Fruit fly (Drosophila melanogaster) whole organism, embryonic: ENCODE data around the gene Sc2.

ENCODE experiments used
- Abd-B ChIP-seq: fragments of 200-800 bp; sonication (Bioruptor generic); optimal IDR thresholded peaks from 2 replicates; lab custom pipeline; 2018; ENCODE audit warnings: missing biosample characterization, mild to moderate bottlenecking, missing genetic modification characterization, moderate library complexity
- CG11723 ChIP-seq: fragments of 200-800 bp; sonication (Bioruptor generic); optimal IDR thresholded peaks from 2 replicates; lab custom pipeline; 2017; ENCODE audit warnings: missing biosample characterization, mild to moderate bottlenecking, missing genetic modification characterization
- CG1233 ChIP-seq: fragments of 200-800 bp; sonication (Bioruptor generic); optimal IDR thresholded peaks from 4 replicates; lab custom pipeline; 2018; ENCODE audit warnings: missing biosample characterization, mild to moderate bottlenecking, missing genetic modification characterization
- CG14710 ChIP-seq: fragments of 200-800 bp; sonication (Bioruptor generic); optimal IDR thresholded peaks from 3 replicates; lab custom pipeline; 2019; ENCODE audit warnings: missing biosample characterization, mild to moderate bottlenecking, missing genetic modification characterization, moderate library complexity
- CG1529 ChIP-seq: fragments of 200-800 bp; sonication (Bioruptor generic); optimal IDR thresholded peaks from 3 replicates; lab custom pipeline; 2018; ENCODE audit warnings: missing biosample characterization, missing genetic modification characterization
- CG15514 ChIP-seq: fragments of 200-800 bp; sonication (Bioruptor generic); optimal IDR thresholded peaks from 3 replicates; lab custom pipeline; 2017; ENCODE audit warnings: missing biosample characterization, missing genetic modification characterization, mild to moderate bottlenecking, moderate library complexity, missing genetic modification reagents
- CG16815 ChIP-seq: fragments of 200-800 bp; sonication (Bioruptor generic); optimal IDR thresholded peaks from 3 replicates; lab custom pipeline; 2017; ENCODE audit warnings: missing biosample characterization, mild to moderate bottlenecking, missing genetic modification characterization
- CG17802 ChIP-seq: fragments of 200-800 bp; sonication (Bioruptor generic); optimal IDR thresholded peaks from 2 replicates; lab custom pipeline; 2018; ENCODE audit warnings: missing biosample characterization, mild to moderate bottlenecking, missing genetic modification characterization, moderate library complexity
- CG2889 ChIP-seq: fragments of 200-800 bp; sonication (Bioruptor generic); IDR thresholded peaks from 3 replicates; pipeline ENCODE4 v1.3.6; 2022; ENCODE audit warnings: missing biosample characterization, missing genetic modification characterization
- CG3163 ChIP-seq: fragments of 200-800 bp; sonication (Bioruptor generic); optimal IDR thresholded peaks from 3 replicates; lab custom pipeline; 2016; ENCODE audit warnings: missing biosample characterization, missing genetic modification characterization
- CG32772 ChIP-seq: fragments of 200-800 bp; sonication (Bioruptor generic); IDR thresholded peaks from 2 replicates; pipeline ENCODE4 v1.3.6; 2022; ENCODE audit warnings: missing biosample characterization, missing genetic modification characterization
- CG4424 ChIP-seq: fragments of 200-800 bp; sonication (Bioruptor generic); optimal IDR thresholded peaks from 3 replicates; lab custom pipeline; 2016; ENCODE audit warnings: missing biosample characterization, missing genetic modification characterization
- CG5953 ChIP-seq: fragments of 200-800 bp; sonication (Bioruptor generic); IDR thresholded peaks from 2 replicates; pipeline ENCODE4 v1.3.6; 2022; ENCODE audit warnings: missing biosample characterization, missing genetic modification characterization
- CG6683 ChIP-seq: fragments of 200-800 bp; sonication (Bioruptor generic); optimal IDR thresholded peaks from 2 replicates; lab custom pipeline; 2017; ENCODE audit warnings: missing biosample characterization, mild to moderate bottlenecking, missing genetic modification characterization, missing genetic modification reagents
- CG7372 ChIP-seq: fragments of 200-800 bp; sonication (Bioruptor generic); IDR thresholded peaks from 2 replicates; pipeline ENCODE4 v1.3.6; 2022; ENCODE audit warnings: missing biosample characterization, missing genetic modification characterization
- CG9727 ChIP-seq: fragments of 200-800 bp; sonication (Bioruptor generic); optimal IDR thresholded peaks from 3 replicates; lab custom pipeline; 2017; ENCODE audit warnings: missing biosample characterization, mild to moderate bottlenecking, missing genetic modification characterization
- CkIIα-i1 ChIP-seq: fragments of 200-800 bp; sonication (Bioruptor generic); IDR thresholded peaks from 2 replicates; pipeline ENCODE4 v1.3.6; 2022; ENCODE audit warnings: missing biosample characterization, missing genetic modification characterization
- D19B ChIP-seq: fragments of 200-800 bp; sonication (Bioruptor generic); optimal IDR thresholded peaks from 2 replicates; lab custom pipeline; 2017; ENCODE audit warnings: missing biosample characterization, mild to moderate bottlenecking, missing genetic modification characterization
- Drgx ChIP-seq: fragments of 200-800 bp; sonication (Bioruptor generic); IDR thresholded peaks from 2 replicates; pipeline ENCODE4 v1.3.6; 2022; ENCODE audit warnings: missing biosample characterization, missing genetic modification characterization
- E2f2 ChIP-seq: fragments of 200-800 bp; sonication (Bioruptor generic); IDR thresholded peaks from 2 replicates; pipeline ENCODE4 v1.3.6; 2022; ENCODE audit warnings: missing biosample characterization, missing genetic modification characterization
- Hmx ChIP-seq: fragments of 200-800 bp; sonication (Bioruptor generic); optimal IDR thresholded peaks from 2 replicates; lab custom pipeline; 2016; ENCODE audit warnings: missing biosample characterization, missing genetic modification characterization
- Hr39 ChIP-seq: fragments of >200 bp; optimal IDR thresholded peaks from 2 replicates; lab custom pipeline; 2017
- Med ChIP-seq: fragments of 200-800 bp; sonication (Bioruptor generic); peaks from one replicate; lab custom pipeline; 2016; ENCODE audit warnings: missing biosample characterization, missing genetic modification characterization, mild to moderate bottlenecking, inconsistent platforms, moderate library complexity
- Nf-YB ChIP-seq: fragments of 200-800 bp; sonication (Bioruptor generic); optimal IDR thresholded peaks from 3 replicates; lab custom pipeline; 2019; ENCODE audit warnings: missing biosample characterization, mild to moderate bottlenecking, missing genetic modification characterization, moderate library complexity
- Oaz ChIP-seq: fragments of 200-800 bp; sonication (Bioruptor generic); IDR thresholded peaks from 2 replicates; pipeline ENCODE4 v1.3.6; 2022; ENCODE audit warnings: missing biosample characterization, missing genetic modification characterization
- Stat92E ChIP-seq, 3 experiments: fragments of >200 bp in 2 of 3; fragments of 200-800 bp in 1 of 3; sonication (Bioruptor generic) in 1 of 3; optimal IDR thresholded peaks; 2 replicates each; lab custom pipeline; 2017 to 2019; ENCODE audit warnings: missing biosample characterization in 3 of 3, missing genetic modification characterization in 3 of 3, mild to moderate bottlenecking in 1 of 3, moderate library complexity in 1 of 3
- Trl ChIP-seq, 3 experiments: fragments of >200 bp in 2 of 3; fragments of 200-800 bp in 1 of 3; sonication (Bioruptor generic) in 1 of 3; optimal IDR thresholded peaks; 2 replicates in 1 of 3; 3 replicates in 2 of 3; lab custom pipeline; 2016 to 2017; ENCODE audit warnings: missing biosample characterization in 1 of 3, missing genetic modification characterization in 1 of 3
- br ChIP-seq: fragments of >200 bp; optimal IDR thresholded peaks from 2 replicates; lab custom pipeline; 2017
- disco-r ChIP-seq: fragments of 200-800 bp; sonication (Bioruptor generic); optimal IDR thresholded peaks from 2 replicates; lab custom pipeline; 2016; ENCODE audit warnings: missing biosample characterization, missing genetic modification characterization
- gro ChIP-seq: fragments of 200-800 bp; sonication (Bioruptor generic); optimal IDR thresholded peaks from 2 replicates; lab custom pipeline; 2016; ENCODE audit warnings: missing biosample characterization, missing genetic modification characterization
- gt ChIP-seq: fragments of 200-800 bp; sonication (Bioruptor generic); IDR thresholded peaks from 2 replicates; pipeline ENCODE4 v1.3.6; 2022; ENCODE audit warnings: missing biosample characterization, missing genetic modification characterization
- h ChIP-seq: fragments of >200 bp; optimal IDR thresholded peaks from 2 replicates; lab custom pipeline; 2017
- hbn ChIP-seq: fragments of 200-800 bp; sonication (Bioruptor generic); IDR thresholded peaks from 2 replicates; pipeline ENCODE4 v1.3.6; 2022; ENCODE audit warnings: missing biosample characterization, missing genetic modification characterization; ENCODE audit not compliant: partially characterized antibody
- inv ChIP-seq: fragments of 200-800 bp; sonication (Bioruptor generic); IDR thresholded peaks from 2 replicates; pipeline ENCODE4 v1.3.6; 2022; ENCODE audit warnings: missing biosample characterization, missing genetic modification characterization; ENCODE audit not compliant: partially characterized antibody
- p53 ChIP-seq: fragments of 200-800 bp; sonication (Bioruptor generic); optimal IDR thresholded peaks from 2 replicates; lab custom pipeline; 2016; ENCODE audit warnings: missing biosample characterization, missing genetic modification characterization
- phol ChIP-seq: fragments of 200-800 bp; sonication (Bioruptor generic); optimal IDR thresholded peaks from 3 replicates; lab custom pipeline; 2018; ENCODE audit warnings: missing biosample characterization, mild to moderate bottlenecking, missing genetic modification characterization, moderate library complexity
- slbo ChIP-seq: fragments of 200-800 bp; sonication (Bioruptor generic); IDR thresholded peaks from 2 replicates; pipeline ENCODE4 v1.3.6; 2022; ENCODE audit warnings: missing biosample characterization, missing genetic modification characterization
- sna ChIP-seq: fragments of 200-800 bp; sonication (Bioruptor generic); IDR thresholded peaks from 2 replicates; pipeline ENCODE4 v1.3.6; 2022; ENCODE audit warnings: missing biosample characterization, missing genetic modification characterization; ENCODE audit not compliant: partially characterized antibody
- tap ChIP-seq: fragments of 200-800 bp; optimal IDR thresholded peaks from 3 replicates; lab custom pipeline; 2019; ENCODE audit warnings: missing biosample characterization, mild to moderate bottlenecking, missing genetic modification characterization, moderate library complexity
- tll ChIP-seq, 2 experiments: fragments of 200-800 bp in 1 of 2; fragments of >200 bp in 1 of 2; sonication (Bioruptor generic) in 1 of 2; optimal IDR thresholded peaks; 2 replicates each; lab custom pipeline; 2017 to 2019; ENCODE audit warnings: missing biosample characterization in 2 of 2, missing genetic modification characterization in 2 of 2, mild to moderate bottlenecking in 1 of 2, moderate library complexity in 1 of 2
- wor ChIP-seq: fragments of 200-800 bp; sonication (Bioruptor generic); IDR thresholded peaks from 2 replicates; pipeline ENCODE4 v1.3.6; 2022; ENCODE audit warnings: missing biosample characterization, missing genetic modification characterization
- zen ChIP-seq: fragments of 200-800 bp; sonication (Bioruptor generic); optimal IDR thresholded peaks from 3 replicates; lab custom pipeline; 2018; ENCODE audit warnings: missing biosample characterization, mild to moderate bottlenecking, missing genetic modification characterization, moderate library complexity
- zfh1 ChIP-seq: fragments of 200-800 bp; sonication (Bioruptor generic); IDR thresholded peaks from 3 replicates; pipeline ENCODE4 v1.3.6; 2022; ENCODE audit warnings: missing biosample characterization, missing genetic modification characterization

The Sc2 gene

DNA sequence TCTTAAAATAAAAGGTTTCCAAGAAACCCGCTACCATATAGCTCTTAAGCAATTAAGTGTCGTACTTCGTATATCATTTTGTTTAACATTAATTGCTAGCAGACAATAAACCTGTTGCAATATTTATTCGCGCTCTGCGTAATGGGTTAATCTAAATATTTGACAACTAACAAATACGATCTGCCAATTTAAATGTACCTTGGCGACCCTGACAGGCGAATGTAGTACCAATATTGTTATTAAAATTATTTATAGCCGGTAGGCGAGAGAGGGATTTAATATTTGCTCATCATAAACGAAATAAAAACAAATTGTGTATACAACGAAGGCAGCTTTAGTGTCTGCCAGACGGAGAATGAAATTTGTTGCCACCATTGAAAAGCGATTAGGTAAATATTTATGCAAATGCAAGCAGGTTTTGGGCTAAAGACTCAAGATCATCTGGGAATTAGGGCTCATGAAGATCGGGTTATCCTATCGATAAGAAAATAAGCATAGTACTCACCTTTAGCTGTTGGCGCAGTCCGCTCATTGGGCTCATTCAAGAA is 29.5 kb downstream of the Sc2 start (continued):
- TF ChIP-seq p53 (no peak), Hr39 (lab: Kevin White, UChicago) (no peak), CG6683 (peak; percentile 3), CG4424 (GFP tag; lab: Kevin White, UChicago) (no peak), disco-r (GFP tag; lab: Kevin White, UChicago) (no peak), sna (no peak), tll (GFP tag; optimal IDR thresholded peaks at IDR 0.05; lab: Kevin White, UChicago) (no peak), h (lab: Kevin White, UChicago) (no peak), CG14710 (tag; lab: Kevin White, UChicago) (no peak), Hmx (GFP tag; lab: Kevin White, UChicago) (no peak), gt (GFP tag; lab: Robert Waterston, UW) (no peak), CG3163 (GFP tag; lab: Kevin White, UChicago) (no peak), Abd-B (GFP tag; lab: Kevin White, UChicago) (no peak), E2f2 (GFP tag; lab: Robert Waterston, UW) (no peak), CG16815 (no peak), D19B (GFP tag; lab: Kevin White, UChicago) (no peak), CG11723 (GFP tag; lab: Kevin White, UChicago) (no peak), phol (no peak), Stat92E (GFP tag; optimal IDR thresholded peaks at IDR 0.05; lab: Kevin White, UChicago) (no peak), gro (GFP tag; lab: Kevin White, UChicago) (no peak), br (lab: Kevin White, UChicago) (no peak), CG7372 (GFP tag; lab: Robert Waterston, UW) (no peak), tap (tag; lab: Kevin White, UChicago) (no peak), Oaz (GFP tag; lab: Robert Waterston, UW) (no peak), wor (GFP tag; lab: Robert Waterston, UW) (no peak), CG5953 (GFP tag; lab: Robert Waterston, UW) (no peak), CkIIα-i1 (GFP tag; lab: Robert Waterston, UW) (no peak), CG1233 (GFP tag; lab: Kevin White, UChicago) (peak; percentile 21), CG15514 (GFP tag; lab: Kevin White, UChicago) (peak; percentile 64), Nf-YB (GFP tag; lab: Kevin White, UChicago) (no peak), hbn (GFP tag; lab: Robert Waterston, UW) (no peak)

DNA sequence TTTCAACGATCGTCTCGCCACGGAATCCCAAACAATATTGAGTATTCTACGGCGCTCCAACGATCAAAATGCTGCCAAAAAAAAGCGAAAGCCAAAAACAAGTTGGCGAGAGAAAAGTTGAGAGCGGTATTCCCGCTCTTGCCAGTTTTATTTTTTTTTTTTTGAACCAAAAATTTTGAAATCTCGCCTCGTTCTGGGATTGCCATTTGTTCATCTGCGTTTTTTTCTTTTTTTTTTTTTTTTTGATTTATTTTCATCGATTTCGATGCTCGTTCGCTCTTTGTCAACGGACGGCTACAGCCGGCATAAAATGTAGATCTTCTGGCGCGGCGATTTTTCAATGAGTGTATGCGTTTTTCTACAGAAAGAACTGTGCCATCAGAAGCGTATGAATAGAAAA is 30.3 kb downstream of the Sc2 start:
- TF ChIP-seq slbo (GFP tag; lab: Robert Waterston, UW) (0 out of 2 replicates have a peak, but pooled peaks have one; percentile 12), Drgx (GFP tag; lab: Robert Waterston, UW) (peak; percentile 79), zen (no peak), CG32772 (GFP tag; lab: Robert Waterston, UW) (0 out of 2 replicates have a peak, but pooled peaks have one; percentile 24), zfh1 (GFP tag; lab: Robert Waterston, UW) (no peak), CG2889 (GFP tag; lab: Robert Waterston, UW) (no peak), CG1529 (GFP tag; lab: Kevin White, UChicago) (no peak), inv (GFP tag; lab: Robert Waterston, UW) (no peak), gro (GFP tag; lab: Kevin White, UChicago) (no peak), Trl (optimal IDR thresholded peaks at IDR 0.05; lab: Kevin White, UChicago) (peak in 1 of 2 experiments; percentile 31), Trl (GFP tag; optimal IDR thresholded peaks at IDR 0.05; lab: Kevin White, UChicago) (no peak), CG9727 (GFP tag; lab: Kevin White, UChicago) (no peak), Med (GFP tag; lab: Kevin White, UChicago) (peak; percentile 47), CG17802 (tag; lab: Kevin White, UChicago) (no peak)
